Fruit fly (Drosophila melanogaster) whole organism, embryonic: ENCODE measurements around the gene Uba4.

Source experiments
- Antp ChIP-seq: fragments of 200-800 bp; sonication (Bioruptor generic); optimal IDR thresholded peaks from 3 replicates; lab custom pipeline; 2016; ENCODE audit warnings: missing biosample characterization, missing genetic modification characterization
- Atf6 ChIP-seq: fragments of 200-800 bp; sonication (Bioruptor generic); IDR thresholded peaks from 2 replicates; pipeline ENCODE4 v1.3.6; 2022; ENCODE audit warnings: missing biosample characterization, missing genetic modification characterization
- B-H2 ChIP-seq: fragments of 200-800 bp; sonication (Bioruptor generic); optimal IDR thresholded peaks from 2 replicates; lab custom pipeline; 2018; ENCODE audit warnings: missing biosample characterization, mild to moderate bottlenecking, missing genetic modification characterization
- Blimp-1 ChIP-seq: fragments of 200-800 bp; sonication (Bioruptor generic); optimal IDR thresholded peaks from 3 replicates; lab custom pipeline; 2018; ENCODE audit warnings: missing biosample characterization, missing genetic modification characterization, mild to moderate bottlenecking, moderate library complexity, missing genetic modification reagents
- CG10543 ChIP-seq: fragments of 200-800 bp; sonication (Bioruptor generic); optimal IDR thresholded peaks from 3 replicates; lab custom pipeline; 2017; ENCODE audit warnings: missing biosample characterization, mild to moderate bottlenecking, missing genetic modification characterization, moderate library complexity
- CG11504 ChIP-seq: fragments of 200-800 bp; sonication (Bioruptor generic); optimal IDR thresholded peaks from 3 replicates; lab custom pipeline; 2019; ENCODE audit warnings: missing biosample characterization, mild to moderate bottlenecking, missing genetic modification characterization, moderate library complexity
- CG12104 ChIP-seq: fragments of 200-800 bp; sonication (Bioruptor generic); optimal IDR thresholded peaks from 3 replicates; lab custom pipeline; 2016; ENCODE audit warnings: missing biosample characterization, missing genetic modification characterization
- CG13775 ChIP-seq: fragments of 200-800 bp; sonication (Bioruptor generic); optimal IDR thresholded peaks from 3 replicates; lab custom pipeline; 2017; ENCODE audit warnings: missing biosample characterization, mild to moderate bottlenecking, missing genetic modification characterization
- CG14710 ChIP-seq: fragments of 200-800 bp; sonication (Bioruptor generic); optimal IDR thresholded peaks from 3 replicates; lab custom pipeline; 2019; ENCODE audit warnings: missing biosample characterization, mild to moderate bottlenecking, missing genetic modification characterization, moderate library complexity
- CG16779 ChIP-seq: fragments of 200-800 bp; sonication (Bioruptor generic); IDR thresholded peaks from 2 replicates; pipeline ENCODE4 v1.3.6; 2022; ENCODE audit warnings: missing biosample characterization, missing genetic modification characterization
- CG17385 ChIP-seq: fragments of 200-800 bp; sonication (Bioruptor generic); optimal IDR thresholded peaks from 3 replicates; lab custom pipeline; 2018; ENCODE audit warnings: missing biosample characterization, mild to moderate bottlenecking, missing genetic modification characterization
- CG17829 ChIP-seq: fragments of 200-800 bp; optimal IDR thresholded peaks from 2 replicates; lab custom pipeline; 2019; ENCODE audit warnings: missing biosample characterization, mild to moderate bottlenecking, missing genetic modification characterization, moderate library complexity
- CG18476 ChIP-seq: fragments of 200-800 bp; sonication (Bioruptor generic); optimal IDR thresholded peaks from 2 replicates; lab custom pipeline; 2016; ENCODE audit warnings: missing biosample characterization, mild to moderate bottlenecking, missing genetic modification characterization
- CG3281 ChIP-seq: fragments of 200-800 bp; sonication (Bioruptor generic); optimal IDR thresholded peaks from 3 replicates; lab custom pipeline; 2017; ENCODE audit warnings: missing biosample characterization, mild to moderate bottlenecking, missing genetic modification characterization
- CG33557 ChIP-seq: fragments of 200-800 bp; sonication (Bioruptor generic); optimal IDR thresholded peaks from 2 replicates; lab custom pipeline; 2019; ENCODE audit warnings: missing biosample characterization, mild to moderate bottlenecking, missing genetic modification characterization, moderate library complexity
- CG4328 ChIP-seq: fragments of 200-800 bp; sonication (Bioruptor generic); optimal IDR thresholded peaks from 3 replicates; lab custom pipeline; 2017; ENCODE audit warnings: missing biosample characterization, missing genetic modification reagents, missing genetic modification characterization
- CG4820 ChIP-seq: fragments of 200-800 bp; sonication (Bioruptor generic); optimal IDR thresholded peaks from 3 replicates; lab custom pipeline; 2016; ENCODE audit warnings: missing biosample characterization, missing genetic modification characterization
- CG7987 ChIP-seq: fragments of 200-800 bp; sonication (Bioruptor generic); optimal IDR thresholded peaks from 2 replicates; lab custom pipeline; 2018; ENCODE audit warnings: missing biosample characterization, mild to moderate bottlenecking, missing genetic modification characterization, moderate library complexity
- CG8478 ChIP-seq: fragments of >200 bp; optimal IDR thresholded peaks from 2 replicates; lab custom pipeline; 2018
- CG9727 ChIP-seq: fragments of 200-800 bp; sonication (Bioruptor generic); optimal IDR thresholded peaks from 3 replicates; lab custom pipeline; 2017; ENCODE audit warnings: missing biosample characterization, mild to moderate bottlenecking, missing genetic modification characterization
- CkIIα-i1 ChIP-seq: fragments of 200-800 bp; sonication (Bioruptor generic); IDR thresholded peaks from 2 replicates; pipeline ENCODE4 v1.3.6; 2022; ENCODE audit warnings: missing biosample characterization, missing genetic modification characterization
- CrebB ChIP-seq: fragments of 200-800 bp; sonication (Bioruptor generic); optimal IDR thresholded peaks from 3 replicates; lab custom pipeline; 2018; ENCODE audit warnings: missing biosample characterization, mild to moderate bottlenecking, missing genetic modification characterization
- D19B ChIP-seq: fragments of 200-800 bp; sonication (Bioruptor generic); optimal IDR thresholded peaks from 2 replicates; lab custom pipeline; 2017; ENCODE audit warnings: missing biosample characterization, mild to moderate bottlenecking, missing genetic modification characterization
- Dip3 ChIP-seq: fragments of 200-800 bp; sonication (Bioruptor generic); optimal IDR thresholded peaks from 3 replicates; lab custom pipeline; 2016; ENCODE audit warnings: missing biosample characterization, missing genetic modification characterization
- Fer1 ChIP-seq: fragments of 200-800 bp; sonication (Bioruptor generic); optimal IDR thresholded peaks from 2 replicates; lab custom pipeline; 2017; ENCODE audit warnings: missing biosample characterization, mild to moderate bottlenecking, missing genetic modification characterization
- Hmx ChIP-seq: fragments of 200-800 bp; sonication (Bioruptor generic); optimal IDR thresholded peaks from 2 replicates; lab custom pipeline; 2016; ENCODE audit warnings: missing biosample characterization, missing genetic modification characterization
- MBD-R2 ChIP-seq: fragments of 200-800 bp; sonication (Bioruptor generic); IDR thresholded peaks from 2 replicates; pipeline ENCODE4 v1.3.6; 2022; ENCODE audit warnings: missing biosample characterization, missing genetic modification characterization
- Meics ChIP-seq: fragments of 200-800 bp; sonication (Bioruptor generic); optimal IDR thresholded peaks from 2 replicates; lab custom pipeline; 2017; ENCODE audit warnings: missing biosample characterization, mild to moderate bottlenecking, missing genetic modification characterization
- Nf-YA ChIP-seq: fragments of 200-800 bp; sonication (Bioruptor generic); IDR thresholded peaks from 2 replicates; pipeline ENCODE4 v1.3.6; 2022; ENCODE audit warnings: missing biosample characterization, missing genetic modification characterization
- Oaz ChIP-seq: fragments of 200-800 bp; sonication (Bioruptor generic); IDR thresholded peaks from 2 replicates; pipeline ENCODE4 v1.3.6; 2022; ENCODE audit warnings: missing biosample characterization, missing genetic modification characterization
- bigmax ChIP-seq: fragments of 200-800 bp; sonication (Bioruptor generic); optimal IDR thresholded peaks from 2 replicates; lab custom pipeline; 2018; ENCODE audit warnings: missing biosample characterization, mild to moderate bottlenecking, missing genetic modification characterization
- chn ChIP-seq: fragments of 200-800 bp; sonication (Bioruptor generic); optimal IDR thresholded peaks from 2 replicates; lab custom pipeline; 2016; ENCODE audit warnings: missing biosample characterization, missing genetic modification characterization
- da ChIP-seq: fragments of 200-800 bp; sonication (Bioruptor generic); optimal IDR thresholded peaks from 2 replicates; lab custom pipeline; 2016; ENCODE audit warnings: missing biosample characterization, missing genetic modification characterization
- dati ChIP-seq: fragments of 200-800 bp; sonication (Bioruptor generic); IDR thresholded peaks from 2 replicates; pipeline ENCODE4 v1.3.6; 2022; ENCODE audit warnings: missing biosample characterization, missing genetic modification characterization
- dpn ChIP-seq, 2 experiments: fragments of 200-800 bp; sonication (Bioruptor generic); optimal IDR thresholded peaks; 3 replicates each; lab custom pipeline; 2016; ENCODE audit warnings: missing biosample characterization in 2 of 2, missing genetic modification characterization in 2 of 2
- eyg ChIP-seq: fragments of 200-800 bp; sonication (Bioruptor generic); optimal IDR thresholded peaks from 3 replicates; lab custom pipeline; 2016; ENCODE audit warnings: missing biosample characterization, missing genetic modification characterization
- fd102C ChIP-seq: fragments of 200-800 bp; sonication (Bioruptor generic); optimal IDR thresholded peaks from 2 replicates; lab custom pipeline; 2018; ENCODE audit warnings: missing biosample characterization, mild to moderate bottlenecking, missing genetic modification characterization, moderate library complexity
- gcm2 ChIP-seq: fragments of 200-800 bp; sonication (Bioruptor generic); optimal IDR thresholded peaks from 2 replicates; lab custom pipeline; 2016; ENCODE audit warnings: missing biosample characterization, missing genetic modification characterization
- insv ChIP-seq, 2 experiments: fragments of 200-800 bp; sonication (Bioruptor generic); optimal IDR thresholded peaks; 3 replicates each; lab custom pipeline; 2016 to 2018; ENCODE audit warnings: missing biosample characterization in 2 of 2, missing genetic modification characterization in 2 of 2
- nau ChIP-seq: fragments of 200-800 bp; sonication (Bioruptor generic); optimal IDR thresholded peaks from 3 replicates; lab custom pipeline; 2017; ENCODE audit warnings: missing biosample characterization, mild to moderate bottlenecking, missing genetic modification characterization, missing genetic modification reagents
- oc ChIP-seq: fragments of 200-800 bp; sonication (Bioruptor generic); optimal IDR thresholded peaks from 2 replicates; lab custom pipeline; 2018; ENCODE audit warnings: missing biosample characterization, mild to moderate bottlenecking, missing genetic modification characterization, moderate library complexity
- psq ChIP-seq: fragments of 200-800 bp; sonication (Bioruptor generic); optimal IDR thresholded peaks from 2 replicates; lab custom pipeline; 2017; ENCODE audit warnings: missing biosample characterization, missing genetic modification characterization
- rib ChIP-seq: fragments of 200-800 bp; sonication (Bioruptor generic); IDR thresholded peaks from 2 replicates; pipeline ENCODE4 v1.3.6; 2022; ENCODE audit warnings: missing biosample characterization, missing genetic modification characterization
- ro ChIP-seq: fragments of 200-800 bp; sonication (Bioruptor generic); IDR thresholded peaks from 2 replicates; pipeline ENCODE4 v1.3.6; 2022; ENCODE audit warnings: missing biosample characterization, missing genetic modification characterization
- salm ChIP-seq: fragments of 200-800 bp; sonication (Bioruptor generic); optimal IDR thresholded peaks from 2 replicates; lab custom pipeline; 2018; ENCODE audit warnings: missing biosample characterization, mild to moderate bottlenecking, missing genetic modification characterization
- sens ChIP-seq: fragments of 200-800 bp; sonication (Bioruptor generic); peaks from one replicate; lab custom pipeline; 2016; ENCODE audit warnings: missing biosample characterization, missing genetic modification characterization
- sisA ChIP-seq: fragments of 200-800 bp; sonication (Bioruptor generic); IDR thresholded peaks from 2 replicates; pipeline ENCODE4 v1.3.6; 2022; ENCODE audit warnings: missing biosample characterization, missing genetic modification characterization
- slbo ChIP-seq: fragments of 200-800 bp; sonication (Bioruptor generic); IDR thresholded peaks from 2 replicates; pipeline ENCODE4 v1.3.6; 2022; ENCODE audit warnings: missing biosample characterization, missing genetic modification characterization
- slp2 ChIP-seq: fragments of 200-800 bp; sonication (Bioruptor generic); optimal IDR thresholded peaks from 2 replicates; lab custom pipeline; 2016; ENCODE audit warnings: missing biosample characterization, missing genetic modification characterization
- trem ChIP-seq: fragments of 200-800 bp; optimal IDR thresholded peaks from 3 replicates; lab custom pipeline; 2019; ENCODE audit warnings: missing biosample characterization, mild to moderate bottlenecking, missing genetic modification characterization, moderate library complexity
- tup ChIP-seq: fragments of 200-800 bp; sonication (Bioruptor generic); optimal IDR thresholded peaks from 2 replicates; lab custom pipeline; 2016; ENCODE audit warnings: missing biosample characterization, mild to moderate bottlenecking, missing genetic modification characterization, moderate library complexity
- twi ChIP-seq: fragments of 200-800 bp; optimal IDR thresholded peaks from 2 replicates; lab custom pipeline; 2019; ENCODE audit warnings: missing biosample characterization, mild to moderate bottlenecking, missing genetic modification characterization, moderate library complexity
- zfh1 ChIP-seq: fragments of 200-800 bp; sonication (Bioruptor generic); IDR thresholded peaks from 3 replicates; pipeline ENCODE4 v1.3.6; 2022; ENCODE audit warnings: missing biosample characterization, missing genetic modification characterization

Gene Uba4

DNA sequence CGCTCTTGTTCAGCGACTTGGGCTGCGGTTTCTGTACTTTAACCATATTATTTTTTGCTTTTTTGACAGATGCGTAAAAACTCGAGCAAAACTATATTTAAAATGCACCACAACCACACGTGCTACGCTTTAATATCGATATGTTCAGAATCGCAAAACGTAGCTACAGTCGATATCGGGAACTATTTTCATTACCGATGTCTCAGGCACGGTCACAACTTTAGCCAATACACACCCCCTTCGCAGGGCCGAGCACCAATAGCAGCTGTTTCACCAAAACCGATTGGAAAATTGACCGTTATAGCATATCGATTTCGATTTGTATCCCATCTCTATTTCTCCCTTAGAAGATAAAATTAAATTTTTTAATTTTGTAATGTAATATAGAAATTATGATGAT, 5.5 kb upstream of the Uba4 start, which contains the start of gene CG13096 (continued):
- peak; percentile 85 for TF ChIP-seq trem
- TF ChIP-seq CG17385, result no peak
- peak; percentile 37 to 43 for TF ChIP-seq dpn (GFP tag; optimal IDR thresholded peaks at IDR 0.05; lab: Kevin White, UChicago)
- no peak for TF ChIP-seq Dip3 (GFP tag; lab: Kevin White, UChicago)
- peak; percentile 27; the same call in 1 of the 2 replicates for TF ChIP-seq slbo (GFP tag; lab: Robert Waterston, UW)
- no peak for TF ChIP-seq CG33557 (GFP tag; lab: Kevin White, UChicago)
- no peak for TF ChIP-seq tup
- no peak for TF ChIP-seq zfh1 (GFP tag; lab: Robert Waterston, UW)
- TF ChIP-seq oc, result no peak
- TF ChIP-seq Fer1 (GFP tag; lab: Kevin White, UChicago), result no peak
- TF ChIP-seq fd102C (GFP tag; lab: Kevin White, UChicago), result no peak
- no peak for TF ChIP-seq CG12104 (GFP tag; lab: Kevin White, UChicago)
- TF ChIP-seq CG17829 (tag; lab: Kevin White, UChicago), result peak; percentile 79
- no peak for TF ChIP-seq salm (tag; lab: Kevin White, UChicago)
- TF ChIP-seq insv (GFP tag; optimal IDR thresholded peaks at IDR 0.05; lab: Kevin White, UChicago), result peak in 1 of 2 experiments; percentile 37
- no peak for TF ChIP-seq Oaz (GFP tag; lab: Robert Waterston, UW)
- peak; percentile 18 for TF ChIP-seq Antp (GFP tag; lab: Kevin White, UChicago)
- peak; percentile 80 for TF ChIP-seq CG7987 (GFP tag; lab: Kevin White, UChicago)
- TF ChIP-seq CG11504, result no peak
- TF ChIP-seq CG3281 (GFP tag; lab: Kevin White, UChicago), result no peak
- no peak for TF ChIP-seq Atf6 (GFP tag; lab: Robert Waterston, UW)
- no peak for TF ChIP-seq Blimp-1 (GFP tag; lab: Kevin White, UChicago)
- no peak for TF ChIP-seq CkIIα-i1
- no peak for TF ChIP-seq CG8478 (lab: Kevin White, UChicago)
- no peak for TF ChIP-seq CG16779
- no peak for TF ChIP-seq Meics (GFP tag; lab: Kevin White, UChicago)
- TF ChIP-seq psq (GFP tag; lab: Kevin White, UChicago), result no peak
- TF ChIP-seq D19B (GFP tag; lab: Kevin White, UChicago), result no peak
- no peak for TF ChIP-seq Hmx (GFP tag; lab: Kevin White, UChicago)
- TF ChIP-seq nau (GFP tag; lab: Kevin White, UChicago), result no peak
- TF ChIP-seq CG14710 (tag; lab: Kevin White, UChicago), result peak; percentile 76
- TF ChIP-seq chn, result peak; percentile 32
- TF ChIP-seq sens, result peak; percentile 48
- no peak for TF ChIP-seq slp2 (GFP tag; lab: Kevin White, UChicago)
- TF ChIP-seq CG13775 (GFP tag; lab: Kevin White, UChicago), result no peak
- TF ChIP-seq eyg (GFP tag; lab: Kevin White, UChicago), result no peak
- peak; percentile 30 for TF ChIP-seq CG9727 (GFP tag; lab: Kevin White, UChicago)
- TF ChIP-seq CG18476 (GFP tag; lab: Kevin White, UChicago), result no peak
- peak; percentile 8 for TF ChIP-seq CG4820 (GFP tag; lab: Kevin White, UChicago)
- TF ChIP-seq CG10543 (GFP tag; lab: Kevin White, UChicago), result no peak
- no peak for TF ChIP-seq CG4328 (GFP tag; lab: Kevin White, UChicago)
- TF ChIP-seq da (GFP tag; lab: Kevin White, UChicago), result no peak
- peak; percentile 50 for TF ChIP-seq bigmax (GFP tag; lab: Kevin White, UChicago)
- peak; percentile 6 for TF ChIP-seq CrebB (tag; lab: Kevin White, UChicago)
- no peak for TF ChIP-seq rib (GFP tag; lab: Robert Waterston, UW)
- no peak for TF ChIP-seq ro (GFP tag; lab: Robert Waterston, UW)
- TF ChIP-seq twi (tag; lab: Kevin White, UChicago), result peak; percentile 39
- TF ChIP-seq MBD-R2 (GFP tag; lab: Robert Waterston, UW), result peak; percentile 84
- TF ChIP-seq sisA, result no peak
- TF ChIP-seq Nf-YA (GFP tag; lab: Robert Waterston, UW), result no peak
- no peak for TF ChIP-seq dati (GFP tag; lab: Robert Waterston, UW)
- no peak for TF ChIP-seq gcm2 (GFP tag; lab: Kevin White, UChicago)
- peak; percentile 49 for TF ChIP-seq B-H2 (GFP tag; lab: Kevin White, UChicago)
